Worm (Caenorhabditis elegans): ENCODE results near the gene tat-3.

Gene tat-3

ce11 chrIII:10736322-10736985 lies 5.9 kb upstream of the tat-3 start:
- TF ChIP-seq unc-39 (tag; optimal IDR thresholded peaks at IDR 0.05) (no peak), drap-1 (GFP tag; optimal IDR thresholded peaks at IDR 0.05) (no peak), zip-8 (tag; optimal IDR thresholded peaks at IDR 0.05) (no peak), mep-1 (tag; optimal IDR thresholded peaks at IDR 0.05) (no peak), bed-3 (GFP tag; optimal IDR thresholded peaks at IDR 0.05) (no peak), sem-2 (GFP tag; optimal IDR thresholded peaks at IDR 0.05) (no peak), elt-1 (tag; optimal IDR thresholded peaks at IDR 0.05; ENCODE audit: borderline replicate concordance, insufficient read depth) (no peak)

- no peak for TF ChIP-seq elt-1 (tag; optimal IDR thresholded peaks at IDR 0.05; ENCODE audit: borderline replicate concordance, insufficient read depth)
- TF ChIP-seq ham-2 (GFP tag; optimal IDR thresholded peaks at IDR 0.05) = no peak
- no peak for TF ChIP-seq elt-3 (tag; optimal IDR thresholded peaks at IDR 0.05)
- no peak for TF ChIP-seq nhr-76 (tag; optimal IDR thresholded peaks at IDR 0.05)
- TF ChIP-seq tbx-8 (GFP tag; optimal IDR thresholded peaks at IDR 0.05) = no peak
- TF ChIP-seq unc-39 (tag; optimal IDR thresholded peaks at IDR 0.05) = no peak
- TF ChIP-seq ceh-39 (tag; optimal IDR thresholded peaks at IDR 0.05) = no peak
- no peak for TF ChIP-seq ceh-43 (GFP tag; optimal IDR thresholded peaks at IDR 0.05)
- no peak for TF ChIP-seq mls-2 (tag; optimal IDR thresholded peaks at IDR 0.05)
These were observed 4.2 kb upstream of the tat-3 start for ce11 chrIII:10734511-10735233.

ce11 chrIII:10733300-10733699 lies 2.8 kb upstream of the tat-3 start:
- TF ChIP-seq unc-39 (tag; optimal IDR thresholded peaks at IDR 0.05) (no peak), cnd-1 (tag; optimal IDR thresholded peaks at IDR 0.05) (no peak), elt-3 (tag; optimal IDR thresholded peaks at IDR 0.05) (no peak), elt-1 (tag; optimal IDR thresholded peaks at IDR 0.05; ENCODE audit: borderline replicate concordance, insufficient read depth) (no peak)

ce11 chrIII:10721056-10721455 lies 9.4 kb downstream of the tat-3 start:
- TF ChIP-seq nhr-12 (tag; optimal IDR thresholded peaks at IDR 0.05) (no peak), lin-13 (tag; optimal IDR thresholded peaks at IDR 0.05) (no peak), nhr-28 (tag; optimal IDR thresholded peaks at IDR 0.05) (no peak), hlh-1 (tag; optimal IDR thresholded peaks at IDR 0.05) (no peak), nhr-2 (tag; optimal IDR thresholded peaks at IDR 0.05) (no peak), zip-8 (tag; optimal IDR thresholded peaks at IDR 0.05) (no peak), unc-62 (GFP tag; optimal IDR thresholded peaks at IDR 0.05) (no peak), ceh-43 (GFP tag; optimal IDR thresholded peaks at IDR 0.05) (no peak), elt-1 (tag; optimal IDR thresholded peaks at IDR 0.05; ENCODE audit: borderline replicate concordance, insufficient read depth) (no peak), nhr-237 (tag; optimal IDR thresholded peaks at IDR 0.05) (no peak), flh-1 (GFP tag; optimal IDR thresholded peaks at IDR 0.05) (no peak), ztf-11 (tag; optimal IDR thresholded peaks at IDR 0.05) (no peak), mab-5 (tag; optimal IDR thresholded peaks at IDR 0.05) (no peak), blmp-1 (tag; optimal IDR thresholded peaks at IDR 0.05) (no peak)

- peak; percentile 43 for TF ChIP-seq lin-32 (GFP tag; optimal IDR thresholded peaks at IDR 0.05)
- TF ChIP-seq snpc-4 (tag; optimal IDR thresholded peaks at IDR 0.05) = no peak
- TF ChIP-seq flh-1 (GFP tag; optimal IDR thresholded peaks at IDR 0.05) = no peak
- no peak for TF ChIP-seq ztf-11 (tag; optimal IDR thresholded peaks at IDR 0.05)
- peak; percentile 60 for TF ChIP-seq drap-1 (GFP tag; optimal IDR thresholded peaks at IDR 0.05)
- no peak for TF ChIP-seq sem-2 (GFP tag; optimal IDR thresholded peaks at IDR 0.05)
- peak; percentile 53 for TF ChIP-seq unc-62 (GFP tag; optimal IDR thresholded peaks at IDR 0.05)
- peak; percentile 54 for TF ChIP-seq ceh-39 (tag; optimal IDR thresholded peaks at IDR 0.05)
- no peak for TF ChIP-seq ceh-83 (GFP tag; optimal IDR thresholded peaks at IDR 0.05)
- TF ChIP-seq blmp-1 (tag; optimal IDR thresholded peaks at IDR 0.05) = no peak
- TF ChIP-seq tbx-8 (GFP tag; optimal IDR thresholded peaks at IDR 0.05) = no peak
- TF ChIP-seq zip-8 (tag; optimal IDR thresholded peaks at IDR 0.05) = no peak
- no peak for TF ChIP-seq nhr-2 (tag; optimal IDR thresholded peaks at IDR 0.05)
- peak; percentile 40 for TF ChIP-seq lsy-2 (tag; optimal IDR thresholded peaks at IDR 0.05)
- TF ChIP-seq nhr-12 (tag; optimal IDR thresholded peaks at IDR 0.05) = no peak
- TF ChIP-seq cnd-1 (tag; optimal IDR thresholded peaks at IDR 0.05) = peak; percentile 46
- TF ChIP-seq ceh-43 (GFP tag; optimal IDR thresholded peaks at IDR 0.05) = no peak
- TF ChIP-seq elt-3 (tag; optimal IDR thresholded peaks at IDR 0.05) = no peak
- TF ChIP-seq lin-13 (tag; optimal IDR thresholded peaks at IDR 0.05) = peak; percentile 39
- peak; percentile 94 for TF ChIP-seq hlh-1 (tag; optimal IDR thresholded peaks at IDR 0.05)
- TF ChIP-seq nhr-237 (tag; optimal IDR thresholded peaks at IDR 0.05) = peak; percentile 29
- TF ChIP-seq ces-1 (GFP tag; optimal IDR thresholded peaks at IDR 0.05) = peak; percentile 76
- peak; percentile 84 for TF ChIP-seq mep-1 (tag; optimal IDR thresholded peaks at IDR 0.05)
- TF ChIP-seq nhr-28 (tag; optimal IDR thresholded peaks at IDR 0.05) = no peak
- TF ChIP-seq pha-4 (tag; optimal IDR thresholded peaks at IDR 0.05) = peak; percentile 61
- peak; percentile 80 for TF ChIP-seq mls-2 (tag; optimal IDR thresholded peaks at IDR 0.05)
- TF ChIP-seq unc-120 (tag; optimal IDR thresholded peaks at IDR 0.05; ENCODE audit: poor library complexity, severe bottlenecking) = peak; percentile 76
- TF ChIP-seq sptf-1 (tag; optimal IDR thresholded peaks at IDR 0.05) = no peak
- TF ChIP-seq mab-5 (tag; optimal IDR thresholded peaks at IDR 0.05) = no peak
These were observed 10.3 kb downstream of the tat-3 start for ce11 chrIII:10720170-10720569.
